Fruit fly (Drosophila melanogaster): ENCODE measurements around the gene Ir87a.

The Ir87a gene

DNA sequence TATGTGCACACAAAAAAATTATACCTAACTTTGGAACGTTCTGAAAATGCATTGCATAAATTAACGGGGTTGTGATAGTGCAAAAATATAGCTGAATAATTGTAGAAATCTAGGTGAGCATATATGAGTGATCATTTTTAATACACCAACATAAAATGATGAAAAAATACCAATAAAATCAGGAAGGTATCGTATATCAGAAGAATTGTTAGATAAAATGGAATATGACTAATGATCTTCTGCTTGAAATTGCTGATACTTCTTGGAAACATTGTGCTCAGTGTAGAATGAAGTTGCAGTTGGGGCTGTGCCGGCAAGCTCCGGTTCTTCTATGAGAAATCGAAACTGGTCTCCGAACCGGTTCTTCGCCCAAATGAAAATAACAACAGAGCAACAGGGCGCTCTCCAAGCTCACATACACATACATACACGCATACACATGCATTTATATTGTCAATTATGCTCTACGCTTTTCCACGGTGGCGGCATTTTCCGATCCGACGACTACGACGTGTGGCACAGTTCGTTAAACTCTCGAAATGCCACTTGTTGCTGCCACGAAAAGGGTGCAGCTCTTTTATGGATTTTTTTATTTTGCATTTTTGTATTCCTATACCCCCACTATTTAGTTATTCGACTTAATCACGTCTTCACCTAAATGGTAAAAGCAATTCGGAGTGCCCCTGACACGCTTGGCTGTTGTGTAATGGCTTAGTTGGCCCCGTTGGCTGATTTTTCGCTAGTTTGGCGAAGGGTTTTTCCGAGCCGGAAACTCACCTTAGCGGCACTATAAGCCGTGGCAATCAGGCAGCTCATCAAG, 19.0 kb upstream of the Ir87a start:
- TF ChIP-seq fd59A (GFP tag; optimal IDR thresholded peaks at IDR 0.05) (peak; percentile 91), pdm3 (GFP tag; optimal IDR thresholded peaks at IDR 0.05) (peak; percentile 97), salr (GFP tag; optimal IDR thresholded peaks at IDR 0.05) (peak; percentile 85 to 95), cyc (GFP tag; optimal IDR thresholded peaks at IDR 0.05) (peak; percentile 89), svp (GFP tag) (peak; percentile 97), CG9139 (GFP tag; optimal IDR thresholded peaks at IDR 0.05) (peak; percentile 76), vri (GFP tag; optimal IDR thresholded peaks at IDR 0.05) (peak; percentile 93), CG8632 (GFP tag; optimal IDR thresholded peaks at IDR 0.05) (peak; percentile 96), Ets96B (tag; optimal IDR thresholded peaks at IDR 0.05) (peak; percentile 93), lz (GFP tag; optimal IDR thresholded peaks at IDR 0.05) (peak; percentile 96), CG11902 (GFP tag; optimal IDR thresholded peaks at IDR 0.05) (peak; percentile 81), Hr4 (GFP tag; optimal IDR thresholded peaks at IDR 0.05) (peak; percentile 97), Eip75B (GFP tag; optimal IDR thresholded peaks at IDR 0.05) (peak; percentile 97), Hr39 (GFP tag; optimal IDR thresholded peaks at IDR 0.05) (peak; percentile 94), Eip78C (GFP tag) (peak; percentile 99), Lpt (GFP tag; optimal IDR thresholded peaks at IDR 0.05) (peak; percentile 80), fd85E (GFP tag; optimal IDR thresholded peaks at IDR 0.05) (peak; percentile 74), dsx (GFP tag; optimal IDR thresholded peaks at IDR 0.05; ENCODE audit: poor library complexity, severe bottlenecking) (peak; percentile 92), Smox (GFP tag; optimal IDR thresholded peaks at IDR 0.05) (peak; percentile 94), Blimp-1 (GFP tag; optimal IDR thresholded peaks at IDR 0.05) (peak; percentile 91), dac (GFP tag; optimal IDR thresholded peaks at IDR 0.05) (peak; percentile 82), CG15336 (GFP tag; IDR thresholded peaks at IDR 0.05) (peak; percentile 93), esn (GFP tag; optimal IDR thresholded peaks at IDR 0.05) (peak; percentile 97), Gug (GFP tag; IDR thresholded peaks at IDR 0.05) (peak; percentile 81), CG31627 (GFP tag; optimal IDR thresholded peaks at IDR 0.05) (peak; percentile 93), Ets21C (GFP tag; optimal IDR thresholded peaks at IDR 0.05) (peak; percentile 90), CG6163 (GFP tag; IDR thresholded peaks at IDR 0.05) (peak; percentile 88), CG10669 (GFP tag; optimal IDR thresholded peaks at IDR 0.05) (peak; percentile 94), CG8119 (GFP tag; IDR thresholded peaks at IDR 0.05) (peak; percentile 94), Met (GFP tag; optimal IDR thresholded peaks at IDR 0.05) (peak; percentile 95), OdsH (GFP tag; optimal IDR thresholded peaks at IDR 0.05) (peak; percentile 96), CG7368 (GFP tag; optimal IDR thresholded peaks at IDR 0.05) (peak; percentile 91), Sox15 (GFP tag; optimal IDR thresholded peaks at IDR 0.05) (peak; percentile 92), CG4318 (GFP tag; optimal IDR thresholded peaks at IDR 0.05) (peak; percentile 91), CG1621 (tag; optimal IDR thresholded peaks at IDR 0.05) (peak; percentile 91), eg (GFP tag; IDR thresholded peaks at IDR 0.05) (peak; percentile 85; the same call in 2 of the 3 replicates), CG3919 (GFP tag; optimal IDR thresholded peaks at IDR 0.05) (peak; percentile 91), CG6808 (GFP tag; optimal IDR thresholded peaks at IDR 0.05) (peak; percentile 93), Hr38 (GFP tag; optimal IDR thresholded peaks at IDR 0.05) (peak; percentile 25), CG11762 (GFP tag; optimal IDR thresholded peaks at IDR 0.05; ENCODE audit: insufficient read depth) (peak; percentile 83), Sox14 (GFP tag; optimal IDR thresholded peaks at IDR 0.05) (peak; percentile 96), CG34406 (GFP tag; optimal IDR thresholded peaks at IDR 0.05) (peak; percentile 96), net (GFP tag; optimal IDR thresholded peaks at IDR 0.05) (peak; percentile 96), achi (GFP tag; optimal IDR thresholded peaks at IDR 0.05) (peak; percentile 93), CG16779 (tag; optimal IDR thresholded peaks at IDR 0.05) (peak; percentile 90), acj6 (GFP tag; optimal IDR thresholded peaks at IDR 0.05) (peak; percentile 95), CG3032 (tag; optimal IDR thresholded peaks at IDR 0.05) (peak; percentile 96), fkh (GFP tag; optimal IDR thresholded peaks at IDR 0.05) (peak; percentile 18), Eip93F (GFP tag; optimal IDR thresholded peaks at IDR 0.05) (peak; percentile 51), CG6792 (GFP tag; optimal IDR thresholded peaks at IDR 0.05) (peak; percentile 94)
